Worm (Caenorhabditis elegans) whole organism, early embryonic: Measurements from ENCODE around the gene Y58A7A.3.

Source experiments
- B0310.2 ChIP-seq: sonication (generic microtip); optimal IDR thresholded peaks from 2 replicates; lab custom pipeline; 2016; ENCODE audit warnings: mild to moderate bottlenecking, missing genetic modification characterization, missing compliant biosample characterization
- F13C5.2 ChIP-seq: sonication (generic microtip); optimal IDR thresholded peaks from 2 replicates; lab custom pipeline; 2017; ENCODE audit warnings: mild to moderate bottlenecking, missing genetic modification characterization, inconsistent platforms, missing compliant biosample characterization
- aly-1 ChIP-seq: sonication (generic microtip); optimal IDR thresholded peaks from 2 replicates; lab custom pipeline; 2016; ENCODE audit warnings: missing genetic modification characterization, missing compliant biosample characterization
- ama-1 ChIP-seq: fragments of 150-350 bp; optimal IDR thresholded peaks from 2 replicates; lab custom pipeline; 2014
- ceh-13 ChIP-seq: fragments of 200-800 bp; sonication (Bioruptor generic); optimal IDR thresholded peaks from 2 replicates; lab custom pipeline; 2018; ENCODE audit warnings: mild to moderate bottlenecking, missing genetic modification characterization, missing compliant biosample characterization
- ceh-36 ChIP-seq: sonication (generic microtip); optimal IDR thresholded peaks from 2 replicates; lab custom pipeline; 2016; ENCODE audit warnings: missing genetic modification characterization, inconsistent platforms, missing compliant biosample characterization
- ets-7 ChIP-seq: sonication (generic microtip); optimal IDR thresholded peaks from 2 replicates; lab custom pipeline; 2016; ENCODE audit warnings: missing genotype, missing genetic modification characterization, missing compliant biosample characterization
- flt-1 ChIP-seq: fragments of 200-800 bp; sonication (Bioruptor generic); IDR thresholded peaks from 2 replicates; pipeline ENCODE4 v1.3.6; 2022; ENCODE audit warnings: missing genetic modification characterization, missing compliant biosample characterization
- hmbx-1 ChIP-seq: sonication (generic microtip); optimal IDR thresholded peaks from 2 replicates; lab custom pipeline; 2016; ENCODE audit warnings: mild to moderate bottlenecking, missing genetic modification characterization, missing compliant biosample characterization
- hmg-4 ChIP-seq: fragments of 200-800 bp; sonication (Bioruptor generic); optimal IDR thresholded peaks from 2 replicates; lab custom pipeline; 2018; ENCODE audit warnings: mild to moderate bottlenecking, missing genetic modification characterization, missing compliant biosample characterization
- hnd-1 ChIP-seq: sonication (generic microtip); optimal IDR thresholded peaks from 2 replicates; lab custom pipeline; 2016; ENCODE audit warnings: missing genetic modification characterization, missing compliant biosample characterization
- pes-1 ChIP-seq: fragments of 200-800 bp; sonication (Bioruptor generic); IDR thresholded peaks from 2 replicates; pipeline ENCODE4 v1.3.6; 2022; ENCODE audit warnings: missing genetic modification reagents, missing genetic modification characterization, missing compliant biosample characterization
- scrt-1 ChIP-seq: fragments of 200-800 bp; sonication (Bioruptor generic); IDR thresholded peaks from 2 replicates; pipeline ENCODE4 v1.3.6; 2022; ENCODE audit warnings: missing genetic modification characterization, missing compliant biosample characterization
- sea-1 ChIP-seq: fragments of 200-800 bp; sonication (Bioruptor generic); conservative IDR thresholded peaks from 2 replicates; pipeline ENCODE4 v1.3.6; 2022; ENCODE audit warnings: missing genetic modification characterization, missing compliant biosample characterization
- tbx-11 ChIP-seq: fragments of 200-800 bp; sonication (Bioruptor generic); IDR thresholded peaks from 2 replicates; pipeline ENCODE4 v1.3.6; 2022; ENCODE audit warnings: missing genetic modification characterization, missing compliant biosample characterization
- tbx-37 ChIP-seq: fragments of 200-800 bp; sonication (Bioruptor generic); conservative IDR thresholded peaks from 2 replicates; pipeline ENCODE4 v1.3.6; 2022; ENCODE audit warnings: missing genetic modification reagents, missing genetic modification characterization, missing compliant biosample characterization
- tra-4 ChIP-seq: sonication (generic microtip); optimal IDR thresholded peaks from 2 replicates; lab custom pipeline; 2017; ENCODE audit warnings: missing genetic modification characterization, missing compliant biosample characterization

The Y58A7A.3 gene

ce11 chrV:5046103-5046502, 34.6 kb downstream of the Y58A7A.3 start, which contains the start of gene exc-14:
TSS of gene exc-14 (minus strand) at chrV:5046203.
- no peak for TF ChIP-seq ama-1 (lab: Kevin White, UChicago)

DNA sequence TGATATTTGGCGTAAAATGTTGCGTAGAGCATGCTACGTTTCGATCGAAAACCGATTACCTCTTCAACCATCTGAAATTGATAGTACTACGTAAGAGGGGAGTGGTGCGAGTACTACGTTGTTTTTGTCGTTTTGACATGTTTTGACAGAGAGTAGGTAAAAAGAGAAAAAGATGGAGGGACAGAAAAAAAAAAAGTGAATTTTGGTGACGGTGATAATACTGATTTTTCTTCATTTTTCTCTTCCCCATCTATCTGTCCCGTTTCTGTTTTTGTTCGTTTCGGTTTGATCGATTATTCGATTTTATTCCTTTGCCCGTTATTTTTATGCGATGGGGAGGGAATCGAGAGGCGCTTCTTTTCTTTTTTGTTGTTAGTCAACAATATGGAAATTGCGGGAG, 39.8 kb downstream of the Y58A7A.3 start, which contains the start of gene K11D12.8:
Gene K11D12.8, minus strand, starts transcription at position 77 of the 400 bp plus-strand sequence.
- TF ChIP-seq flt-1 (GFP tag; lab: Robert Waterston, UW) = no peak

- TF ChIP-seq sea-1 = no peak
- no peak for TF ChIP-seq tra-4 (tag; lab: Kevin White, UChicago)
- no peak for TF ChIP-seq ets-7 (tag; lab: Kevin White, UChicago)
- no peak for TF ChIP-seq aly-1 (tag; lab: Kevin White, UChicago)
- TF ChIP-seq tbx-37 (GFP tag; lab: Robert Waterston, UW) = no peak
- no peak for TF ChIP-seq hmbx-1 (tag; lab: Kevin White, UChicago)
- TF ChIP-seq F13C5.2 (tag; lab: Kevin White, UChicago) = no peak
- no peak for TF ChIP-seq tbx-11
- no peak for TF ChIP-seq B0310.2 (tag; lab: Kevin White, UChicago)
- no peak for TF ChIP-seq ceh-13 (GFP tag; lab: Kevin White, UChicago)
- TF ChIP-seq scrt-1 (GFP tag; lab: Robert Waterston, UW) = no peak
- TF ChIP-seq ama-1 (lab: Kevin White, UChicago) = no peak
- no peak for TF ChIP-seq hmg-4 (GFP tag; lab: Kevin White, UChicago)
- no peak for TF ChIP-seq hnd-1 (tag; lab: Kevin White, UChicago)
- no peak for TF ChIP-seq pes-1 (GFP tag; lab: Robert Waterston, UW)
- no peak for TF ChIP-seq ceh-36 (tag; lab: Kevin White, UChicago)
- no peak for TF ChIP-seq flt-1 (GFP tag; lab: Robert Waterston, UW)
Measured at ce11 chrV:5039559-5039958, 41.1 kb downstream of the Y58A7A.3 start, which contains the start of gene K11D12.11. TSS of gene K11D12.11 (minus strand) at chrV:5039600.

DNA sequence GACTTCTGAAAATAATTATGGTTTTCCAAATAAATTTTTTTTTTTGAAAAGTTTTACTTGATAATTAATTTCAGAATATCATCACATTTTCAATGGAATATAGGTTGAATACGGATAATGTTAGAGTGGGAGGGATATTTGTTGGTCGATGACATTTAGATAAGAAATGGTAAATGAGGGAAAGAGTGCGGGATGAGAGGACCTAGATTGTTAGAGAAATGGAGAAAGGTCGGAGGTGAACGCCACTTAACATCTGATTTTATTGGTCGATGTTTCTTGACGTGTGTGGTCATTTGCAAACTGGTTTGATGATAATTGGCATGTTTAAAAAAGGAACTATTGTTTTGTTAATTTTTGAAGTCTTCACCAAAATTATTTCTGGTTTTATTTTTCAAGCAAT, 42.3 kb downstream of the Y58A7A.3 start:
- no peak for TF ChIP-seq tbx-11
- TF ChIP-seq aly-1 (tag; lab: Kevin White, UChicago) = no peak
- TF ChIP-seq scrt-1 (GFP tag; lab: Robert Waterston, UW) = no peak
- TF ChIP-seq hnd-1 (tag; lab: Kevin White, UChicago) = no peak
- no peak for TF ChIP-seq ama-1 (lab: Kevin White, UChicago)
- no peak for TF ChIP-seq B0310.2 (tag; lab: Kevin White, UChicago)
- no peak for TF ChIP-seq tra-4 (tag; lab: Kevin White, UChicago)
- TF ChIP-seq ceh-36 (tag; lab: Kevin White, UChicago) = no peak
- TF ChIP-seq F13C5.2 (tag; lab: Kevin White, UChicago) = no peak
- no peak for TF ChIP-seq pes-1 (GFP tag; lab: Robert Waterston, UW)

DNA sequence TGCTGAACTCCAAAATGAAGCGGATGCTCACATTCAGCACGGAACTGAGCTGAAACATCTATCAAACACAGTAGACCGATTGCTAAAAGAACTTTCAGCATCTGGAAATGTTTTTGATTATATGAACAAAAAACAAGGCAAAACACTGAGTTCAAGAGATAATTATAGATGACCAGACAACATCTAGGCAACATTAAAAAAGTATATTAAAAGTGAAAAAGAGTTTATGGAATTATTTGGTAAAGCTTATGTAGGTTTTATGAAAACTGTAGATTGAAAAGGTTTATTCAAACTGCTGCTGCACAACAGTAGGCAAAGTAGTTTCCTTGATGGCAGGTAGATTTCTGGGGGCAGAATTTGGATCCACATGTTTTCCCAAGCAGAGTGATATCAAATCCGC, 44.3 kb downstream of the Y58A7A.3 start, which contains the start of gene K11D12.7:
Gene K11D12.7, minus strand, starts transcription at position 101 of the 400 bp plus-strand sequence.
- no peak for TF ChIP-seq pes-1 (GFP tag; lab: Robert Waterston, UW)
- no peak for TF ChIP-seq flt-1 (GFP tag; lab: Robert Waterston, UW)
- no peak for TF ChIP-seq aly-1 (tag; lab: Kevin White, UChicago)
- no peak for TF ChIP-seq ets-7 (tag; lab: Kevin White, UChicago)
- TF ChIP-seq tra-4 (tag; lab: Kevin White, UChicago) = no peak
- no peak for TF ChIP-seq ceh-13 (GFP tag; lab: Kevin White, UChicago)

ce11 chrV:5035058-5035457, 45.6 kb downstream of the Y58A7A.3 start, which contains the start of gene K11D12.6:
TSS of gene K11D12.6 (minus strand) at chrV:5035158.
- no peak for TF ChIP-seq B0310.2 (tag; lab: Kevin White, UChicago)
- no peak for TF ChIP-seq sea-1
- TF ChIP-seq ama-1 (lab: Kevin White, UChicago) = no peak
- no peak for TF ChIP-seq hmbx-1 (tag; lab: Kevin White, UChicago)
- TF ChIP-seq flt-1 (GFP tag; lab: Robert Waterston, UW) = no peak
- no peak for TF ChIP-seq tbx-37 (GFP tag; lab: Robert Waterston, UW)
- no peak for TF ChIP-seq scrt-1 (GFP tag; lab: Robert Waterston, UW)
- no peak for TF ChIP-seq tbx-11
- TF ChIP-seq hmg-4 (GFP tag; lab: Kevin White, UChicago) = no peak
- TF ChIP-seq tra-4 (tag; lab: Kevin White, UChicago) = no peak
- TF ChIP-seq aly-1 (tag; lab: Kevin White, UChicago) = no peak

DNA sequence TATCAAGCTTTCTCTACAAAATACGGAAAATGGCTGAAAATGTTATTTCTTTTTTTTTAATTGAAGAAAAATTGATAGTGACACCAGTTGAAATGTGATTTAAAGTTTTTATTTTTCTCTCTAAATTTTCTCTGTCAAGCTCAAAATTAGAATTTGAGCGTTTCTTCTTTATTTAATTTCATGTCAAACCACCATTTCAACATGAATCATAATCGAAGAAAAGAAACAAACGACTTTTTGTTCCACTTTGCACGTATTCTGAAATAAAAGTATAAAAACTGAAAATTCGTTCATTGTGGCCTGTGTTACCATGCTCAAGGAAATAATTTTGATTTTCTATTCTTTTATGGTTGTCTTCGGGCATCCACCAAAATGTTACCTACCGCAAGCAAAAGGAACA, 47.6 kb downstream of the Y58A7A.3 start, which contains the start of gene K11D12.13:
Gene K11D12.13, plus strand, starts transcription at position 301 of the 400 bp plus-strand sequence.
- TF ChIP-seq ceh-36 (tag; lab: Kevin White, UChicago) = no peak

DNA sequence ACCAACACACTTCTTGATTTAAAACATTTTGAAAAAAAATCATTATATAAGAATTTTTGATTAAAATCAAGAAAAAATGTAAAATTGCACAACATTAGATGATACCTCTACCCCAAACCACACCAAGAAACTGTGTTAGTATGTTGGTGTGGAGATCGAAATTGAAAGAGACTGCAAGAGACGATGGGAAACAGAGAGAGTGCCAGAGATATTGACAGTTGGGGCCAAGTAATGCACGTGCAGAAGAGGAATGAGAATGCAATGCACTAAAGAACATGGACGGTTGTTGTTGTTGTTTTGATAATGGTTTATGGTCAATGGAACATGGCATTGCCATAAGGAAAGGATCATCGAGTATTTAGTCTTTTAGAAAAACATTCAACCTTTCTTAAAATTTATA, 48.5 kb downstream of the Y58A7A.3 start:
- TF ChIP-seq ama-1 (lab: Kevin White, UChicago) = no peak
- TF ChIP-seq F13C5.2 (tag; lab: Kevin White, UChicago) = no peak
- no peak for TF ChIP-seq hnd-1 (tag; lab: Kevin White, UChicago)
- no peak for TF ChIP-seq ets-7 (tag; lab: Kevin White, UChicago)
- TF ChIP-seq hmg-4 (GFP tag; lab: Kevin White, UChicago) = no peak
- no peak for TF ChIP-seq hmbx-1 (tag; lab: Kevin White, UChicago)
- TF ChIP-seq ceh-13 (GFP tag; lab: Kevin White, UChicago) = no peak
- TF ChIP-seq tbx-11 = no peak
- TF ChIP-seq tbx-37 (GFP tag; lab: Robert Waterston, UW) = no peak
- TF ChIP-seq scrt-1 (GFP tag; lab: Robert Waterston, UW) = no peak
- no peak for TF ChIP-seq aly-1 (tag; lab: Kevin White, UChicago)
- TF ChIP-seq pes-1 (GFP tag; lab: Robert Waterston, UW) = no peak
- no peak for TF ChIP-seq tra-4 (tag; lab: Kevin White, UChicago)
- TF ChIP-seq flt-1 (GFP tag; lab: Robert Waterston, UW) = no peak
- TF ChIP-seq B0310.2 (tag; lab: Kevin White, UChicago) = no peak
- TF ChIP-seq sea-1 = no peak
- TF ChIP-seq ceh-36 (tag; lab: Kevin White, UChicago) = no peak
